Worm (Caenorhabditis elegans): ENCODE results near the gene bas-1.

The bas-1 gene

DNA sequence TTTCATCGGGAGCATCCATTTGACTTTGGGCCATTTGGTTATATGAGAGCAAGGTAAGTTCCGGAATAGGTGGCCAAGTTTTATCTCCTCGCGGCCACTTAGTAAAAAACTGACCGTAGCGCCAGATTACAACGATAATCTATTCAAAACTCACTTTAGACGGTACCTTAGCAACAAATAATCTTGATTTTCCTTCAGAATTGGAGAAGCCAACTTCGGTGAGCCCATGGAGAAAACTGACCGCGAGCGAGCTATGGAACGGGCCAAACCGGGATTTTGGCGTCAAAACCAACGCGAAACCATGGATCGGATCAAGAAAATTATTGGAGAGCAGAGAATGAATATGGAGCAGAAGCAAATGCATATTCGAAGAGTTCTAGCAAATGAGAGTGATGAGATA, 26.4 kb upstream of the bas-1 start:
- TF ChIP-seq mdt-29 (GFP tag; IDR thresholded peaks at IDR 0.05) = no peak
- TF ChIP-seq zip-2 (tag; optimal IDR thresholded peaks at IDR 0.05) = no peak
- no peak for TF ChIP-seq nhr-76 (tag; optimal IDR thresholded peaks at IDR 0.05)
- no peak for TF ChIP-seq nhr-102 (tag; optimal IDR thresholded peaks at IDR 0.05)
- TF ChIP-seq F44E2.7 (GFP tag; IDR thresholded peaks at IDR 0.05) = no peak
- TF ChIP-seq ama-1 (optimal IDR thresholded peaks at IDR 0.05) = no peak
- no peak for TF ChIP-seq php-3 (GFP tag; IDR thresholded peaks at IDR 0.05)
- TF ChIP-seq unc-130 (GFP tag; optimal IDR thresholded peaks at IDR 0.05) = no peak
- no peak for TF ChIP-seq nhr-41 (GFP tag; IDR thresholded peaks at IDR 0.05)
- no peak for TF ChIP-seq lin-15B (tag; optimal IDR thresholded peaks at IDR 0.05)
- no peak for TF ChIP-seq arid-1 (GFP tag; conservative IDR thresholded peaks at IDR 0.05)
- TF ChIP-seq nhr-28 (tag; optimal IDR thresholded peaks at IDR 0.05) = no peak
- TF ChIP-seq lin-1 (GFP tag; IDR thresholded peaks at IDR 0.05) = no peak
- no peak for TF ChIP-seq ceh-82 (tag; optimal IDR thresholded peaks at IDR 0.05)
- no peak for TF ChIP-seq hmg-1.1 (GFP tag; IDR thresholded peaks at IDR 0.05)
- TF ChIP-seq sdz-12 (GFP tag; optimal IDR thresholded peaks at IDR 0.05) = no peak

ce11 chrIII:5586925-5587324, 25.1 kb upstream of the bas-1 start, which contains the start of gene F56D2.2:
Gene F56D2.2 (plus strand): TSS chrIII:5587263.
- peak; percentile 69 for TF ChIP-seq dpl-1 (GFP tag; optimal IDR thresholded peaks at IDR 0.05)
- TF ChIP-seq mes-2 (tag; optimal IDR thresholded peaks at IDR 0.05; ENCODE audit: poor library complexity, severe bottlenecking) = peak; percentile 41
- TF ChIP-seq vab-7 (GFP tag; IDR thresholded peaks at IDR 0.05) = no peak
- TF ChIP-seq nhr-77 (tag; optimal IDR thresholded peaks at IDR 0.05) = no peak

- TF ChIP-seq nhr-111 (GFP tag; optimal IDR thresholded peaks at IDR 0.05) (no peak), ama-1 (optimal IDR thresholded peaks at IDR 0.05) (peak; percentile 64), mdl-1 (tag; optimal IDR thresholded peaks at IDR 0.05) (no peak)
These were observed 23.3 kb upstream of the bas-1 start for ce11 chrIII:5588746-5589145.

DNA sequence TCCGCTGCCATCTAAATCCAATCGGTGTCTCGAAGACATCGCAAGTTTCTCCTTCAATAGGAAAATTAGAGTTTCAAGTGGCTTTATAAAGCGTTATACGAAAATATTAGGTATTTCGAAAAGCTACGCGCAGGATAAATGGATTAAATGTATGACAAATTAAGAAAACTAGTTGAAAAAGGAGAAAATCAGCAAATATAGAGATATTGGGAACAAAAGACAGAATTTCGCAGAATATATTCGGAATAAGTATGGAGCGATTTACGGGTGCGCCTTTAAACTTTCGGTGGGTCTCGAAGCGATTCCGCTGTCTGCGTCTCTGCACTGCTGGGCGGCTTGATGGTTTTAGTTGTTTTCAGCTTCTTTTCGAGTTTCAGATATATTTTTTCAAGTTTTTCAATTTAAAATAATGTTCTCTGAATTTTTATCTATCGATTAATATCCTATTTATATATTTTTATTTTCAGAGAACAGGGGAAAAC, 20.4 kb upstream of the bas-1 start, which contains the start of the genes ddx-15 and ucr-1:
Gene ddx-15, minus strand, starts transcription at position 51 of the 482 bp plus-strand sequence.
Gene ucr-1, plus strand, starts transcription at position 468 of the 482 bp plus-strand sequence.
- no peak for TF ChIP-seq lin-39 (tag; optimal IDR thresholded peaks at IDR 0.05)
- no peak for TF ChIP-seq F44E2.7 (GFP tag; IDR thresholded peaks at IDR 0.05)
- TF ChIP-seq dpl-1 (GFP tag; optimal IDR thresholded peaks at IDR 0.05) = peak; percentile 68
- no peak for TF ChIP-seq Y105C5A.15 (GFP tag; IDR thresholded peaks at IDR 0.05)
- peak; percentile 12 to 88 for TF ChIP-seq lsy-2 (tag; optimal IDR thresholded peaks at IDR 0.05)
- TF ChIP-seq daf-16 (GFP tag; optimal IDR thresholded peaks at IDR 0.05) = no peak
- TF ChIP-seq daf-16 (tag; optimal IDR thresholded peaks at IDR 0.05) = peak; percentile 33
- 0 out of 2 replicates have a peak, but pooled peaks have one; percentile 34 for TF ChIP-seq hmg-1.1 (GFP tag; IDR thresholded peaks at IDR 0.05)
- peak; percentile 87 for TF ChIP-seq mes-2 (tag; optimal IDR thresholded peaks at IDR 0.05; ENCODE audit: poor library complexity, severe bottlenecking)
- TF ChIP-seq ama-1 (optimal IDR thresholded peaks at IDR 0.05) = peak; percentile 33
- TF ChIP-seq unc-130 (GFP tag; optimal IDR thresholded peaks at IDR 0.05) = peak; percentile 27
- TF ChIP-seq nhr-25 (tag; optimal IDR thresholded peaks at IDR 0.05; ENCODE audit: borderline replicate concordance, insufficient read depth) = peak; percentile 21
- peak; percentile 37 for TF ChIP-seq lin-13 (GFP tag; optimal IDR thresholded peaks at IDR 0.05)
- TF ChIP-seq hlh-11 (tag; optimal IDR thresholded peaks at IDR 0.05) = peak; percentile 47
- peak; percentile 66 for TF ChIP-seq lin-38 (GFP tag; IDR thresholded peaks at IDR 0.05)
- TF ChIP-seq nhr-6 (tag; optimal IDR thresholded peaks at IDR 0.05) = peak; percentile 50
- TF ChIP-seq hif-1 (tag; optimal IDR thresholded peaks at IDR 0.05) = peak in 1 of 2 experiments; percentile 43
- TF ChIP-seq arid-1 (GFP tag; conservative IDR thresholded peaks at IDR 0.05) = no peak
- TF ChIP-seq nhr-28 (tag; optimal IDR thresholded peaks at IDR 0.05) = peak; percentile 23
- TF ChIP-seq nhr-41 (GFP tag; IDR thresholded peaks at IDR 0.05) = no peak
- peak; percentile 73 for TF ChIP-seq dve-1 (tag; optimal IDR thresholded peaks at IDR 0.05; ENCODE audit: insufficient read depth)
- no peak for TF ChIP-seq php-3 (GFP tag; IDR thresholded peaks at IDR 0.05)
- no peak for TF ChIP-seq aly-2 (tag; optimal IDR thresholded peaks at IDR 0.05)
- TF ChIP-seq ztf-11 (tag; optimal IDR thresholded peaks at IDR 0.05) = no peak
- TF ChIP-seq ctbp-1 (GFP tag; IDR thresholded peaks at IDR 0.05) = no peak
- peak; percentile 9 for TF ChIP-seq rbr-2 (tag; optimal IDR thresholded peaks at IDR 0.05)
- no peak for TF ChIP-seq unc-39 (tag; optimal IDR thresholded peaks at IDR 0.05)
- peak; percentile 55 for TF ChIP-seq R02D3.7 (tag; optimal IDR thresholded peaks at IDR 0.05)
- TF ChIP-seq hlh-30 (tag; optimal IDR thresholded peaks at IDR 0.05; ENCODE audit: insufficient read depth) = peak; percentile 63
